Worm (Caenorhabditis elegans): ENCODE measurements around the gene gbh-1.
A peak's percentile ranks its signal among the peaks of the same experiment; 100 is the strongest.

Gene gbh-1

DNA sequence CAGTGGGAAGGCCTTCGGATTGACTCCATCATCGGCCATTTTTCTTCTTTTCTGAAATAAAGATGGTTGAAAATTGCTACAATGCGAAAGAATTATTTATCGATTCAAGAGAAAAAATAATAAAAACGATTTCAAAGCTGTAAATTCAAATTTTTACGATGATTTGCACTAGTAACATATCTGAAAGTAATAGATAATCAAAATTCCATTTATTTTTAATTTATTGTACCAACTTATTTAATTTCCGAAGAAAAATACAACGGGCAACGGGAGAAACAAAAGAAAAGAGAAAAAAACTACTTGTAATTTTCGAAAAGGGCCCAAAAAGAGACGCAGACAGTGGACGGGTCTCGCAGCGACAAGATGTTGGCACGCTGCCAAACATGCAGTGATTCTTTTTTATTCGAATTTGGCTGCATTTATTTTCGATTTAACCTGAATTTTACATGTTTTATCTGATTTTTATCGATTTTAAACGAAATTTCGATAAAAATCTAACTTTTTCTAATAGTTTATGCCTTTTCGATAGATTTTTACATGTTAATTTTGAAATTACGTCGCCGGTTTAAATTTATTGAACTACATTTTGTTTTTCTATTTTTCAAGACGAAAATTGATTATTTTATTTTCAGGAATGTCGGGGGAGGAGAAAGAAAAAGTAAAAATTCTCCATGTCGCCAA, 34.9 kb downstream of the gbh-1 start, which contains the start of the genes snu-13 and rsp-7 (continued):
- no peak for TF ChIP-seq fkh-3 (tag; optimal IDR thresholded peaks at IDR 0.05)
- no peak for TF ChIP-seq ztf-6 (GFP tag; IDR thresholded peaks at IDR 0.05)
- peak; percentile 41 for TF ChIP-seq tbp1 (GFP tag; optimal IDR thresholded peaks at IDR 0.05)
- TF ChIP-seq sea-2 (GFP tag; IDR thresholded peaks at IDR 0.05) = no peak
- TF ChIP-seq dox-1 (GFP tag; IDR thresholded peaks at IDR 0.05) = peak; percentile 64; the same call in 1 of the 2 replicates
- peak; percentile 78 for TF ChIP-seq F23B12.7 (tag; optimal IDR thresholded peaks at IDR 0.05; ENCODE audit: insufficient read depth)
- no peak for TF ChIP-seq F10E7.11 (tag; optimal IDR thresholded peaks at IDR 0.05)
- no peak for TF ChIP-seq mes-4 (tag; optimal IDR thresholded peaks at IDR 0.05)
- TF ChIP-seq ztf-3 (GFP tag; optimal IDR thresholded peaks at IDR 0.05) = no peak
- no peak for TF ChIP-seq madf-10 (tag; optimal IDR thresholded peaks at IDR 0.05)
- TF ChIP-seq let-526 (GFP tag; IDR thresholded peaks at IDR 0.05) = no peak
- no peak for TF ChIP-seq snpc-1.1 (tag; optimal IDR thresholded peaks at IDR 0.05; ENCODE audit: insufficient read depth)
- no peak for TF ChIP-seq ccch-3 (GFP tag; optimal IDR thresholded peaks at IDR 0.05)
- peak; percentile 68 for TF ChIP-seq ceh-91 (GFP tag; IDR thresholded peaks at IDR 0.05)
- no peak for TF ChIP-seq egl-44 (GFP tag; IDR thresholded peaks at IDR 0.05)
- no peak for TF ChIP-seq aptf-3 (GFP tag; IDR thresholded peaks at IDR 0.05)
- TF ChIP-seq F57C9.4 (tag; optimal IDR thresholded peaks at IDR 0.05) = no peak
- TF ChIP-seq F55B11.4 (tag; optimal IDR thresholded peaks at IDR 0.05; ENCODE audit: borderline replicate concordance, insufficient read depth) = no peak
- TF ChIP-seq ceh-58 (GFP tag; IDR thresholded peaks at IDR 0.05) = no peak
- no peak for TF ChIP-seq B0336.3 (GFP tag; IDR thresholded peaks at IDR 0.05)
- peak; percentile 33 for TF ChIP-seq xnd-1 (tag; optimal IDR thresholded peaks at IDR 0.05)
- TF ChIP-seq him-1 (tag; optimal IDR thresholded peaks at IDR 0.05) = no peak
- TF ChIP-seq lin-26 (GFP tag; IDR thresholded peaks at IDR 0.05) = no peak
- TF ChIP-seq Y56A3A.18 (GFP tag; IDR thresholded peaks at IDR 0.05) = no peak
- no peak for TF ChIP-seq sptf-2 (GFP tag; optimal IDR thresholded peaks at IDR 0.05)
- no peak for TF ChIP-seq lsy-27 (tag; optimal IDR thresholded peaks at IDR 0.05; ENCODE audit: borderline replicate concordance, insufficient read depth)
- TF ChIP-seq pbrm-1 (GFP tag; IDR thresholded peaks at IDR 0.05) = no peak
- TF ChIP-seq tlf-1 (GFP tag; optimal IDR thresholded peaks at IDR 0.05) = peak; percentile 54
- no peak for TF ChIP-seq egl-18 (GFP tag; IDR thresholded peaks at IDR 0.05)
- TF ChIP-seq Y53G8AR.9 (GFP tag; conservative IDR thresholded peaks at IDR 0.05) = no peak
- no peak for TF ChIP-seq hlh-12 (tag; optimal IDR thresholded peaks at IDR 0.05)
- no peak for TF ChIP-seq gei-17 (GFP tag; optimal IDR thresholded peaks at IDR 0.05)
- TF ChIP-seq ceh-79 (tag; optimal IDR thresholded peaks at IDR 0.05) = no peak
- TF ChIP-seq lin-35 (GFP tag; optimal IDR thresholded peaks at IDR 0.05) = peak in 1 of 3 experiments; percentile 50
- no peak for TF ChIP-seq nfya-1 (tag; optimal IDR thresholded peaks at IDR 0.05; ENCODE audit: borderline replicate concordance, insufficient read depth)
- no peak for TF ChIP-seq Y95B8A.8 (GFP tag; IDR thresholded peaks at IDR 0.05)
- no peak for TF ChIP-seq ets-4 (GFP tag; optimal IDR thresholded peaks at IDR 0.05)
- peak; percentile 0 for TF ChIP-seq somi-1 (GFP tag; optimal IDR thresholded peaks at IDR 0.05)
- no peak for TF ChIP-seq snpc-1.3 (tag; optimal IDR thresholded peaks at IDR 0.05; ENCODE audit: insufficient read depth)
- TF ChIP-seq pha-4 (tag; optimal IDR thresholded peaks at IDR 0.05) = no peak
- no peak for TF ChIP-seq hrde-1 (tag; optimal IDR thresholded peaks at IDR 0.05; ENCODE audit: borderline replicate concordance)
- TF ChIP-seq snpc-3.4 (tag; optimal IDR thresholded peaks at IDR 0.05) = no peak
- TF ChIP-seq F37B4.10 (GFP tag; IDR thresholded peaks at IDR 0.05) = no peak
- TF ChIP-seq hmg-1.2 (GFP tag; IDR thresholded peaks at IDR 0.05) = peak; percentile 42; the same call in 1 of the 2 replicates
- peak; percentile 22 for TF ChIP-seq nhr-80 (tag; optimal IDR thresholded peaks at IDR 0.05)
- no peak for TF ChIP-seq aptf-2 (GFP tag; conservative IDR thresholded peaks at IDR 0.05)
- TF ChIP-seq efl-1 (GFP tag; optimal IDR thresholded peaks at IDR 0.05) = peak; percentile 34
